Worm (Caenorhabditis elegans): Measurements from ENCODE around the gene math-48.

The math-48 gene

ce11 chrII:1946427-1946826 lies at the start of gene math-48:
TSS of gene math-48 (minus strand) at chrII:1946527.
- TF ChIP-seq madf-3 (GFP tag; IDR thresholded peaks at IDR 0.05) (no peak), nfyb-1 (GFP tag; IDR thresholded peaks at IDR 0.05) (no peak), Y53G8AR.9 (GFP tag; conservative IDR thresholded peaks at IDR 0.05) (no peak), tbp1 (GFP tag; optimal IDR thresholded peaks at IDR 0.05) (no peak), attf-5 (GFP tag; optimal IDR thresholded peaks at IDR 0.05) (no peak), attf-6 (GFP tag; IDR thresholded peaks at IDR 0.05) (no peak), ztf-25 (GFP tag; IDR thresholded peaks at IDR 0.05) (no peak), T07F8.4 (tag; optimal IDR thresholded peaks at IDR 0.05) (no peak), unc-62 (GFP tag; optimal IDR thresholded peaks at IDR 0.05) (no peak), bed-1 (GFP tag; IDR thresholded peaks at IDR 0.05) (no peak), madf-10 (tag; optimal IDR thresholded peaks at IDR 0.05) (no peak), gei-17 (GFP tag; optimal IDR thresholded peaks at IDR 0.05) (no peak), Y95B8A.8 (GFP tag; IDR thresholded peaks at IDR 0.05) (no peak), nhr-179 (tag; optimal IDR thresholded peaks at IDR 0.05) (no peak), lin-54 (GFP tag; optimal IDR thresholded peaks at IDR 0.05) (no peak), egrh-3 (GFP tag; IDR thresholded peaks at IDR 0.05) (no peak), ztf-18 (tag; optimal IDR thresholded peaks at IDR 0.05) (no peak), hsf-1 (GFP tag; IDR thresholded peaks at IDR 0.05) (no peak), cebp-1 (GFP tag; IDR thresholded peaks at IDR 0.05) (no peak), cebp-1 (tag; optimal IDR thresholded peaks at IDR 0.05) (no peak), Y56A3A.18 (GFP tag; IDR thresholded peaks at IDR 0.05) (no peak)

DNA sequence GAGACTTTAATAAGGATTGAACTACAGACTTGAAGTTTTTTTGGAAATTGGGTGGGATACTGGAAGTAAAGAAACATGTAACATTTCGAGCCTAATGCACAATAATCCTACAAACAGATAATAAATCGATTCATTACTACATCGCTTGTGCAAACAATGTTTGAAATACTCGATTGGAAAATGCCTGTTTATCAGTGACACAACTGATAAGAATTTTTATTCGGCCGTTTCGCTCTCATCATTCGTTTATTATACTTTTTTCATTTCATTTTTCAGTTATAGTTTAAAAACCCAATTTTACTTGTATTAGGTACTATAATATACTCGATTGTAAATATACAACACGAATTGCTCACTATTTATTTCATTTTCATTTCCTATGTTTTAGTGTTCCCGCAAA lies 49.4 kb upstream of the math-48 start:
- TF ChIP-seq ztf-22 (GFP tag; optimal IDR thresholded peaks at IDR 0.05) (no peak), nhr-80 (tag; optimal IDR thresholded peaks at IDR 0.05) (peak; percentile 27)

DNA sequence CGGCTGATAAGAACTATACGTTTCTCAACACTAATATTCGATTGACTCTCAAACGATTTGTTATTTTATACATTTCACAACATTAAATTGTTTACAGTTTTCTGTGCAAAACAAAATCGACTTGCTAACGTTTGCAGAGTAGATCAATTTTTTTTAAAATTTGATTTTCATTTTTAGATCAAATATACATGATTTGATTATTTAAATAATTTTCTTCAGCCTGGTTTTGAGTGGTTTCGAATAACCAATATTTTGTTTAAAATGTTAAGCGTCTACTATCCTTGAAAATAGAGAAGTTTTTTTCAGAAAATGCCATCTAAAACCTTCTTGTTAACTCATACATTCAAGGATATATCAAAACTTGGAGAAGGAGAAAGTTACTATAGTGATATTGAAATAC lies 47.4 kb upstream of the math-48 start, which contains the start of gene math-21:
math-21 (plus strand) TSS at position 301 of the 400 bp plus-strand sequence.
- TF ChIP-seq ztf-28 (GFP tag; IDR thresholded peaks at IDR 0.05) (no peak), nhr-80 (tag; optimal IDR thresholded peaks at IDR 0.05) (peak; percentile 10), madf-10 (tag; optimal IDR thresholded peaks at IDR 0.05) (no peak), F22D6.2 (tag; optimal IDR thresholded peaks at IDR 0.05) (no peak), sptf-2 (GFP tag; optimal IDR thresholded peaks at IDR 0.05) (no peak)

DNA sequence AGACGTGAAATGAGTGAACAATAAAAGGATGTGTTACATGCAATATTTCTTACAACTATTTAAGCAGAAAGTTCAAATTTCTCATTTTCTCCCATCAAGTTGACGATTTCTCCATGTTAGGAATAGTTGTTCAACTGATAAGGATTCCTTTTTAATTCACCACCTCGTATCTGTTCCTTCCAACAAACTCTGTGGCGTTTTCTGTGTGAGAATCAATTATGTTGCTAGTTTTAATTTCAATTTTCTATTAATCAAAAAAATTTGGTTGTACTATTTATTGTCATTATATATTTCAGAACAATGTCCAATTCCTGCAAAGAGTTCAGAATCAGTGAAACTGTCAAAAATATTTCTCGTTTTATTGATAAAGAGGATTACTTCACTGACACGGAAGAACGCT lies 42.7 kb upstream of the math-48 start, which contains the start of gene math-44:
math-44 (plus strand) TSS at position 301 of the 400 bp plus-strand sequence.
- TF ChIP-seq lag-1 (GFP tag; IDR thresholded peaks at IDR 0.05) (no peak), nhr-80 (tag; optimal IDR thresholded peaks at IDR 0.05) (peak; percentile 4), F57C9.4 (tag; optimal IDR thresholded peaks at IDR 0.05) (no peak), bed-1 (GFP tag; IDR thresholded peaks at IDR 0.05) (no peak), dpl-1 (GFP tag; optimal IDR thresholded peaks at IDR 0.05) (no peak), hlh-26 (GFP tag; conservative IDR thresholded peaks at IDR 0.05) (no peak), mxl-1 (tag; optimal IDR thresholded peaks at IDR 0.05) (no peak)

ce11 chrII:1986979-1987378 lies 40.7 kb upstream of the math-48 start, which contains the start of gene Y16E11A.4:
TSS of gene Y16E11A.4 (plus strand) at chrII:1987279.
- TF ChIP-seq snpc-1.3 (tag; optimal IDR thresholded peaks at IDR 0.05; ENCODE audit: insufficient read depth) = no peak
- TF ChIP-seq dox-1 (GFP tag; IDR thresholded peaks at IDR 0.05) = no peak
- TF ChIP-seq nhr-27 (tag; optimal IDR thresholded peaks at IDR 0.05) = no peak
- TF ChIP-seq lin-35 (GFP tag; optimal IDR thresholded peaks at IDR 0.05) = no peak
- no peak for TF ChIP-seq B0019.2 (GFP tag; conservative IDR thresholded peaks at IDR 0.05)
- no peak for TF ChIP-seq rcor-1 (GFP tag; IDR thresholded peaks at IDR 0.05)
- TF ChIP-seq C06A6.2 (GFP tag; conservative IDR thresholded peaks at IDR 0.05) = no peak
- TF ChIP-seq mes-4 (tag; optimal IDR thresholded peaks at IDR 0.05) = no peak
- no peak for TF ChIP-seq sdz-38 (tag; optimal IDR thresholded peaks at IDR 0.05)
- TF ChIP-seq D2030.7 (GFP tag; IDR thresholded peaks at IDR 0.05) = no peak
- no peak for TF ChIP-seq rpc-1 (optimal IDR thresholded peaks at IDR 0.05)
- no peak for TF ChIP-seq rpc-1 (tag; optimal IDR thresholded peaks at IDR 0.05)
- TF ChIP-seq nhr-179 (tag; optimal IDR thresholded peaks at IDR 0.05) = no peak
- no peak for TF ChIP-seq ztf-26 (tag; optimal IDR thresholded peaks at IDR 0.05)
- TF ChIP-seq chd-7 (tag; optimal IDR thresholded peaks at IDR 0.05) = no peak
- no peak for TF ChIP-seq hsf-1 (GFP tag; IDR thresholded peaks at IDR 0.05)
